Worm (Caenorhabditis elegans) whole organism, L4 larva: Measurements from ENCODE around the gene F52G3.5.

ENCODE experiments used
- F26F4.8 ChIP-seq: fragments of 200-800 bp; sonication (Bioruptor generic); conservative IDR thresholded peaks from 2 replicates; pipeline ENCODE4 v1.3.6; 2022; ENCODE audit warnings: missing genetic modification characterization, missing compliant biosample characterization
- F37D6.2 ChIP-seq: sonication (generic microtip); optimal IDR thresholded peaks from 2 replicates; lab custom pipeline; 2016; ENCODE audit warnings: mild to moderate bottlenecking, missing genetic modification characterization, missing compliant biosample characterization
- F44E2.7 ChIP-seq: fragments of 200-800 bp; sonication (Bioruptor generic); IDR thresholded peaks from 2 replicates; pipeline ENCODE4 v2.1.2; 2022; ENCODE audit warnings: missing genetic modification characterization, missing compliant biosample characterization
- ZK337.2 ChIP-seq: fragments of 200-800 bp; sonication (Bioruptor generic); IDR thresholded peaks from 2 replicates; pipeline ENCODE4 v1.3.6; 2022; ENCODE audit warnings: missing genetic modification reagents, missing genetic modification characterization, missing compliant biosample characterization
- ama-1 ChIP-seq: fragments of 150-350 bp; optimal IDR thresholded peaks from 2 replicates; lab custom pipeline; 2014; ENCODE audit warnings: inconsistent platforms, mixed read lengths
- arid-1 ChIP-seq: fragments of 200-800 bp; sonication (Bioruptor generic); conservative IDR thresholded peaks from 2 replicates; pipeline ENCODE4 v1.3.6; 2022; ENCODE audit warnings: missing genetic modification reagents, missing genetic modification characterization, missing compliant biosample characterization
- attf-4 ChIP-seq: sonication (generic microtip); optimal IDR thresholded peaks from 3 replicates; lab custom pipeline; 2017; ENCODE audit warnings: missing biosample characterization, missing genetic modification characterization
- ceh-20 ChIP-seq: fragments of 200-800 bp; sonication (Bioruptor generic); IDR thresholded peaks from 2 replicates; pipeline ENCODE4 v1.3.6; 2022; ENCODE audit warnings: missing genetic modification reagents, missing genetic modification characterization, missing compliant biosample characterization
- ces-1 ChIP-seq: fragments of 150-350 bp; sonication (generic microtip); optimal IDR thresholded peaks from 4 replicates; lab custom pipeline; 2014; ENCODE audit warnings: missing biosample characterization, missing genetic modification reagents, missing genetic modification characterization
- ctbp-1 ChIP-seq: fragments of 200-800 bp; sonication (Bioruptor generic); IDR thresholded peaks from 2 replicates; pipeline ENCODE4 v1.3.6; 2022; ENCODE audit warnings: missing genetic modification reagents, missing genetic modification characterization, missing compliant biosample characterization
- daf-12 ChIP-seq: fragments of 150-350 bp; optimal IDR thresholded peaks from 2 replicates; lab custom pipeline; 2014; ENCODE audit warnings: missing biosample characterization, missing genetic modification reagents, missing genetic modification characterization
- daf-19 ChIP-seq: fragments of 200-800 bp; sonication (Bioruptor generic); conservative IDR thresholded peaks from 2 replicates; pipeline ENCODE4 v1.3.6; 2022; ENCODE audit warnings: missing genetic modification characterization, missing compliant biosample characterization
- dmd-6 ChIP-seq: fragments of 200-800 bp; sonication (Bioruptor generic); IDR thresholded peaks from 2 replicates; pipeline ENCODE4 v1.3.6; 2022; ENCODE audit warnings: missing genetic modification reagents, missing genetic modification characterization, missing compliant biosample characterization
- dmd-8 ChIP-seq: fragments of 200-800 bp; sonication (Bioruptor generic); IDR thresholded peaks from 2 replicates; pipeline ENCODE4 v1.3.6; 2022; ENCODE audit warnings: missing genetic modification characterization, missing compliant biosample characterization
- dmd-9 ChIP-seq: fragments of 200-800 bp; sonication (Bioruptor generic); IDR thresholded peaks from 2 replicates; pipeline ENCODE4 v1.3.6; 2022; ENCODE audit warnings: missing genetic modification reagents, missing genetic modification characterization, missing compliant biosample characterization
- duxl-1 ChIP-seq: sonication (generic microtip); optimal IDR thresholded peaks from 2 replicates; lab custom pipeline; 2016; ENCODE audit warnings: mild to moderate bottlenecking, missing genetic modification characterization, moderate library complexity, missing compliant biosample characterization; ENCODE audit not compliant: poor library complexity
- egl-43 ChIP-seq: fragments of 200-800 bp; sonication (Bioruptor generic); IDR thresholded peaks from 2 replicates; pipeline ENCODE4 v1.3.6; 2022; ENCODE audit warnings: missing genetic modification reagents, missing genetic modification characterization, missing compliant biosample characterization
- hmg-1.1 ChIP-seq: fragments of 200-800 bp; sonication (Bioruptor generic); IDR thresholded peaks from 2 replicates; pipeline ENCODE4 v1.3.6; 2022; ENCODE audit warnings: missing genetic modification reagents, missing genetic modification characterization, missing compliant biosample characterization
- jun-1 ChIP-seq: fragments of 150-350 bp; optimal IDR thresholded peaks from 2 replicates; lab custom pipeline; 2014; ENCODE audit warnings: missing biosample characterization, missing genetic modification reagents, missing genetic modification characterization
- lin-13 ChIP-seq: fragments of 150-350 bp; optimal IDR thresholded peaks from 2 replicates; lab custom pipeline; 2014; ENCODE audit warnings: missing biosample characterization, missing genetic modification reagents, missing genetic modification characterization
- lin-38 ChIP-seq: fragments of 200-800 bp; sonication (Bioruptor generic); IDR thresholded peaks from 2 replicates; pipeline ENCODE4 v1.3.6; 2022; ENCODE audit warnings: missing genetic modification reagents, missing genetic modification characterization, missing compliant biosample characterization
- lir-3 ChIP-seq: sonication (generic microtip); optimal IDR thresholded peaks from 2 replicates; lab custom pipeline; 2016; ENCODE audit warnings: mild to moderate bottlenecking, missing genetic modification characterization, missing compliant biosample characterization
- lsy-2 ChIP-seq, 2 experiments: fragments of 150-350 bp in 1 of 2; sonication (generic microtip) in 1 of 2; optimal IDR thresholded peaks; 2 replicates each; lab custom pipeline; 2014 to 2017; ENCODE audit warnings: missing biosample characterization in 2 of 2, missing genetic modification characterization in 2 of 2
- madf-5 ChIP-seq, 2 experiments: fragments of 200-800 bp; sonication (Bioruptor generic); IDR thresholded peaks; 2 replicates each; pipeline ENCODE4 v1.3.6; 2022; ENCODE audit warnings: missing compliant biosample characterization in 2 of 2, missing genetic modification characterization in 2 of 2
- mdl-1 ChIP-seq, 2 experiments: fragments of 150-350 bp in 1 of 2; sonication (generic microtip) in 1 of 2; optimal IDR thresholded peaks; 2 replicates each; lab custom pipeline; 2014 to 2017; ENCODE audit warnings: missing biosample characterization in 2 of 2, missing genetic modification characterization in 2 of 2
- mep-1 ChIP-seq: fragments of 150-350 bp; sonication (generic microtip); optimal IDR thresholded peaks from 3 replicates; lab custom pipeline; 2014; ENCODE audit warnings: missing biosample characterization, missing genetic modification characterization
- mxl-2 ChIP-seq: fragments of 200-800 bp; sonication (Bioruptor generic); conservative IDR thresholded peaks from 2 replicates; pipeline ENCODE4 v1.3.6; 2022; ENCODE audit warnings: missing genetic modification reagents, missing genetic modification characterization, missing compliant biosample characterization
- mxl-3 ChIP-seq: fragments of 200-800 bp; sonication (Bioruptor generic); optimal IDR thresholded peaks from 2 replicates; lab custom pipeline; 2018; ENCODE audit warnings: mild to moderate bottlenecking, missing genetic modification characterization, missing compliant biosample characterization
- nhr-102 ChIP-seq: sonication (generic microtip); optimal IDR thresholded peaks from 2 replicates; lab custom pipeline; 2016; ENCODE audit warnings: mild to moderate bottlenecking, missing genetic modification characterization, moderate library complexity, missing compliant biosample characterization
- nhr-11 ChIP-seq: fragments of 150-350 bp; optimal IDR thresholded peaks from 2 replicates; lab custom pipeline; 2014; ENCODE audit warnings: missing biosample characterization, missing genetic modification characterization
- nhr-237 ChIP-seq: sonication (generic microtip); optimal IDR thresholded peaks from 2 replicates; lab custom pipeline; 2017; ENCODE audit warnings: missing biosample characterization, missing genetic modification characterization
- nhr-25 ChIP-seq: sonication (generic microtip); optimal IDR thresholded peaks from 2 replicates; lab custom pipeline; 2017; ENCODE audit warnings: missing genetic modification characterization, mild to moderate bottlenecking, missing compliant biosample characterization, antibody characterized with exemption, moderate library complexity, borderline replicate concordance; ENCODE audit not compliant: insufficient read depth
- nhr-41 ChIP-seq: fragments of 200-800 bp; sonication (Bioruptor generic); IDR thresholded peaks from 2 replicates; pipeline ENCODE4 v1.3.6; 2022; ENCODE audit warnings: missing genetic modification reagents, missing genetic modification characterization, missing compliant biosample characterization
- nhr-48 ChIP-seq: sonication (generic microtip); optimal IDR thresholded peaks from 2 replicates; lab custom pipeline; 2016; ENCODE audit warnings: mild to moderate bottlenecking, missing genetic modification characterization, missing compliant biosample characterization
- nhr-6 ChIP-seq: fragments of 150-350 bp; optimal IDR thresholded peaks from 2 replicates; lab custom pipeline; 2014; ENCODE audit warnings: missing biosample characterization, missing genetic modification characterization
- nhr-76 ChIP-seq: fragments of 150-350 bp; optimal IDR thresholded peaks from 2 replicates; lab custom pipeline; 2014; ENCODE audit warnings: missing biosample characterization, missing genetic modification characterization
- nhr-77 ChIP-seq: fragments of 150-350 bp; optimal IDR thresholded peaks from 2 replicates; lab custom pipeline; 2014; ENCODE audit warnings: missing biosample characterization, missing genetic modification characterization
- pha-4 ChIP-seq, 2 experiments: fragments of 150-350 bp in 1 of 2; fragments of 200-800 bp in 1 of 2; sonication (Bioruptor generic) in 1 of 2; IDR thresholded peaks in 1 of 2; optimal IDR thresholded peaks in 1 of 2; 2 replicates each; pipeline versions ENCODE4 v1.3.6 to Lab custom; 2014 to 2022; ENCODE audit warnings: missing genetic modification characterization in 2 of 2, missing genetic modification reagents in 2 of 2, missing biosample characterization in 1 of 2, missing compliant biosample characterization in 1 of 2
- saeg-2 ChIP-seq: fragments of 200-800 bp; sonication (Bioruptor generic); IDR thresholded peaks from 2 replicates; pipeline ENCODE4 v1.3.6; 2022; ENCODE audit warnings: missing genetic modification reagents, missing genetic modification characterization, missing compliant biosample characterization
- set-16 ChIP-seq: fragments of 200-800 bp; sonication (Bioruptor generic); IDR thresholded peaks from 2 replicates; pipeline ENCODE4 v1.3.6; 2022; ENCODE audit warnings: missing genetic modification reagents, missing genetic modification characterization, missing compliant biosample characterization
- skn-1 ChIP-seq: fragments of 150-350 bp; optimal IDR thresholded peaks from 2 replicates; lab custom pipeline; 2014; ENCODE audit warnings: missing biosample characterization, missing genetic modification characterization
- snpc-4 ChIP-seq: fragments of 150-350 bp; optimal IDR thresholded peaks from 2 replicates; lab custom pipeline; 2014; ENCODE audit warnings: missing biosample characterization, missing genetic modification characterization
- spr-1 ChIP-seq: sonication (generic microtip); optimal IDR thresholded peaks from 2 replicates; lab custom pipeline; 2016; ENCODE audit warnings: mild to moderate bottlenecking, missing genetic modification characterization, missing compliant biosample characterization
- spr-3 ChIP-seq: fragments of 200-800 bp; sonication (Bioruptor generic); optimal IDR thresholded peaks from 2 replicates; lab custom pipeline; 2018; ENCODE audit warnings: mild to moderate bottlenecking, missing genetic modification characterization, missing compliant biosample characterization
- unc-130 ChIP-seq: sonication (generic microtip); optimal IDR thresholded peaks from 2 replicates; lab custom pipeline; 2016; ENCODE audit warnings: missing genetic modification reagents, missing genetic modification characterization, missing compliant biosample characterization
- vab-7 ChIP-seq: fragments of 200-800 bp; sonication (Bioruptor generic); IDR thresholded peaks from 2 replicates; pipeline ENCODE4 v1.3.6; 2022; ENCODE audit warnings: missing genetic modification reagents, missing genetic modification characterization, missing compliant biosample characterization
- zag-1 ChIP-seq: fragments of 150-350 bp; optimal IDR thresholded peaks from 2 replicates; lab custom pipeline; 2014; ENCODE audit warnings: missing biosample characterization, missing genetic modification characterization
- zfp-2 ChIP-seq: sonication (generic microtip); optimal IDR thresholded peaks from 2 replicates; lab custom pipeline; 2016; ENCODE audit warnings: mild to moderate bottlenecking, missing genetic modification characterization, missing compliant biosample characterization
- zfp-3 ChIP-seq: fragments of 200-800 bp; sonication (Bioruptor generic); conservative IDR thresholded peaks from 2 replicates; pipeline ENCODE4 v1.3.6; 2022; ENCODE audit warnings: missing genetic modification reagents, missing genetic modification characterization, missing compliant biosample characterization
- ztf-11 ChIP-seq: fragments of 150-350 bp; optimal IDR thresholded peaks from 2 replicates; lab custom pipeline; 2014; ENCODE audit warnings: missing biosample characterization, missing genetic modification characterization
- ztf-7 ChIP-seq: fragments of 150-350 bp; optimal IDR thresholded peaks from 2 replicates; lab custom pipeline; 2014; ENCODE audit warnings: missing biosample characterization, missing genetic modification characterization

The F52G3.5 gene

DNA sequence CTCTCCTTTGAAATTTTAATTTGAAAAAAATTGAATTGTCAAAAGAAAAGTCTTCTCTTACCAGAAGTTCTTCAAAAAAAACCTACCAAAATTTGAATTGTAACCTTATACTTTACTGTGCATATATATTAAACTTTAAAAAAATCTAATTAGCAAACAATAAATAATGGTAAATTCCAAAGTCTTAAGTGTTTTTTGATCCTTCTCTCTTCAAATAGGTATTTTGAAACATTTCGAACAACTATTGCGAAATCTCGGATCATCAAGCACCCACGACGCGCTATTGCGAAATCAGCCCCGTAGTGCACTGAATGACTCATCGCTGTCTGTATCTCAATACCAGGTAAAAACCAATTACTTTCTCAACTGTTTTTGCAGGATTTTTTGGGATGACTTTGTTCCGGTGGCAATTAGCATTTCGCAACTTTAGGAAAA lies 45.3 kb downstream of the F52G3.5 start (continued):
- TF ChIP-seq nhr-102 = peak; percentile 34
- TF ChIP-seq mep-1 (tag; lab: Kevin White, UChicago) = peak; percentile 78
- TF ChIP-seq ztf-7 = peak; percentile 55
- peak; percentile 56; the same call in 1 of the 2 replicates for TF ChIP-seq ctbp-1 (GFP tag; lab: Robert Waterston, UW)
- TF ChIP-seq ZK337.2 = peak; percentile 71
- peak in 1 of 2 experiments; percentile 11 for TF ChIP-seq mdl-1 (tag; optimal IDR thresholded peaks at IDR 0.05; lab: Kevin White, UChicago)
- no peak for TF ChIP-seq spr-3 (GFP tag; lab: Kevin White, UChicago)
- TF ChIP-seq zag-1 (tag; lab: Kevin White, UChicago) = no peak
- TF ChIP-seq zfp-2 (tag; lab: Kevin White, UChicago) = no peak
- no peak for TF ChIP-seq daf-19 (GFP tag; lab: Robert Waterston, UW)
- TF ChIP-seq unc-130 (GFP tag; lab: Kevin White, UChicago) = no peak
- no peak for TF ChIP-seq jun-1 (tag; lab: Kevin White, UChicago)
- TF ChIP-seq nhr-11 = peak; percentile 67
- no peak for TF ChIP-seq nhr-25 (tag; lab: Kevin White, UChicago)
- no peak for TF ChIP-seq daf-12
- peak; percentile 80 for TF ChIP-seq egl-43 (GFP tag; lab: Robert Waterston, UW)
- TF ChIP-seq zfp-3 = peak; percentile 93
- peak; percentile 42 for TF ChIP-seq lin-38 (GFP tag; lab: Robert Waterston, UW)
- TF ChIP-seq dmd-9 (GFP tag; lab: Robert Waterston, UW) = peak; percentile 55; the same call in 1 of the 2 replicates
- TF ChIP-seq nhr-76 = no peak
- peak; percentile 66 to 83 for TF ChIP-seq lsy-2 (tag; optimal IDR thresholded peaks at IDR 0.05; lab: Kevin White, UChicago)
- TF ChIP-seq saeg-2 (GFP tag; lab: Robert Waterston, UW) = peak; percentile 58; the same call in 1 of the 2 replicates
- TF ChIP-seq lin-13 = peak; percentile 90
- TF ChIP-seq nhr-6 (tag; lab: Kevin White, UChicago) = peak; percentile 51
- TF ChIP-seq hmg-1.1 = peak; percentile 48
- peak; percentile 84 for TF ChIP-seq arid-1
- no peak for TF ChIP-seq F37D6.2 (tag; lab: Kevin White, UChicago)
- TF ChIP-seq nhr-237 (tag; lab: Kevin White, UChicago) = no peak
- TF ChIP-seq attf-4 (tag; lab: Kevin White, UChicago) = peak; percentile 11
- peak; percentile 8 for TF ChIP-seq nhr-48 (tag; lab: Kevin White, UChicago)
- TF ChIP-seq spr-1 (tag; lab: Kevin White, UChicago) = no peak
- TF ChIP-seq F44E2.7 = peak; percentile 80; the same call in 1 of the 2 replicates
- TF ChIP-seq F26F4.8 = no peak
- TF ChIP-seq mxl-3 (GFP tag; lab: Kevin White, UChicago) = peak; percentile 67
- peak; percentile 99 for TF ChIP-seq ama-1 (lab: Kevin White, UChicago)
- TF ChIP-seq lir-3 = no peak
- no peak for TF ChIP-seq skn-1
- TF ChIP-seq pha-4 (GFP tag; IDR thresholded peaks at IDR 0.05; lab: Robert Waterston, UW) = peak; percentile 70
- peak; percentile 96 for TF ChIP-seq pha-4 (tag; optimal IDR thresholded peaks at IDR 0.05; lab: Kevin White, UChicago)
- peak; percentile 70; the same call in 1 of the 2 replicates for TF ChIP-seq ceh-20 (GFP tag; lab: Robert Waterston, UW)
- no peak for TF ChIP-seq snpc-4 (tag; lab: Kevin White, UChicago)
- peak; percentile 59 for TF ChIP-seq duxl-1
- TF ChIP-seq nhr-41 (GFP tag; lab: Robert Waterston, UW) = peak; percentile 76
- TF ChIP-seq mxl-2 (GFP tag; lab: Robert Waterston, UW) = peak; percentile 65; the same call in 1 of the 2 replicates
- peak; percentile 94 for TF ChIP-seq nhr-77 (tag; lab: Kevin White, UChicago)
- TF ChIP-seq dmd-6 (GFP tag; lab: Robert Waterston, UW) = peak; percentile 45
- peak; percentile 71 to 88 for TF ChIP-seq madf-5 (GFP tag; IDR thresholded peaks at IDR 0.05; lab: Robert Waterston, UW)
- TF ChIP-seq ztf-11 (tag; lab: Kevin White, UChicago) = no peak
- TF ChIP-seq dmd-8 = no peak
- TF ChIP-seq ces-1 (GFP tag; lab: Kevin White, UChicago) = no peak
- no peak for TF ChIP-seq set-16 (GFP tag; lab: Robert Waterston, UW)
- peak; percentile 61; the same call in 1 of the 2 replicates for TF ChIP-seq vab-7 (GFP tag; lab: Robert Waterston, UW)
